Fruit fly (Drosophila melanogaster) whole organism: Measurements from ENCODE around the gene CG17118.

Experiments
- CG8478 ChIP-seq: fragments of >200 bp; optimal IDR thresholded peaks from 2 replicates; lab custom pipeline; 2018; ENCODE audit warnings: inconsistent platforms
- Dll ChIP-seq: fragments of >200 bp; optimal IDR thresholded peaks from 2 replicates; lab custom pipeline; 2017
- EcR ChIP-seq, 2 experiments: fragments of >200 bp; optimal IDR thresholded peaks; 2 replicates each; lab custom pipeline; 2017; ENCODE audit warnings: missing biosample characterization in 2 of 2, missing genetic modification characterization in 2 of 2, missing genetic modification reagents in 2 of 2
- pan ChIP-seq: fragments of >200 bp; optimal IDR thresholded peaks from 2 replicates; lab custom pipeline; 2017
- psq ChIP-seq: fragments of >200 bp; optimal IDR thresholded peaks from 2 replicates; lab custom pipeline; 2017
- usp ChIP-seq: fragments of >200 bp; optimal IDR thresholded peaks from 2 replicates; lab custom pipeline; 2017; ENCODE audit warnings: missing biosample characterization, missing genetic modification characterization, mixed read lengths

Gene CG17118

dm6 chr2L:10729955-10730354 is at the start of gene CG17118:
Gene CG17118, plus strand, starts transcription at chr2L:10730255.
- TF ChIP-seq Dll (lab: Kevin White, UChicago): no peak
- no peak for TF ChIP-seq pan

dm6 chr2L:10680584-10681080 is 49.4 kb upstream of the CG17118 start, which contains the start of gene CG17105:
Gene CG17105, plus strand, starts transcription at chr2L:10681030.
- TF ChIP-seq EcR (GFP tag; optimal IDR thresholded peaks at IDR 0.05; lab: Kevin White, UChicago): no peak

- no peak for TF ChIP-seq usp (GFP tag; lab: Kevin White, UChicago)
- no peak for TF ChIP-seq CG8478 (lab: Kevin White, UChicago)
- no peak for TF ChIP-seq EcR (GFP tag; optimal IDR thresholded peaks at IDR 0.05; lab: Kevin White, UChicago)
- no peak for TF ChIP-seq psq (lab: Kevin White, UChicago)
- no peak for TF ChIP-seq Dll (lab: Kevin White, UChicago)
- no peak for TF ChIP-seq pan
Observed at dm6 chr2L:10681602-10682001, 48.5 kb upstream of the CG17118 start, which contains the start of gene CG17107. Gene CG17107, plus strand, starts transcription at chr2L:10681902.

- TF ChIP-seq CG8478 (lab: Kevin White, UChicago): no peak
- TF ChIP-seq psq (lab: Kevin White, UChicago): no peak
- no peak for TF ChIP-seq EcR (GFP tag; optimal IDR thresholded peaks at IDR 0.05; lab: Kevin White, UChicago)
- no peak for TF ChIP-seq usp (GFP tag; lab: Kevin White, UChicago)
- TF ChIP-seq pan: no peak
- TF ChIP-seq Dll (lab: Kevin White, UChicago): no peak
Observed at dm6 chr2L:10682197-10682596, 47.9 kb upstream of the CG17118 start.

dm6 chr2L:10682912-10683311 is 47.1 kb upstream of the CG17118 start:
- no peak for TF ChIP-seq EcR (GFP tag; optimal IDR thresholded peaks at IDR 0.05; lab: Kevin White, UChicago)
- TF ChIP-seq Dll (lab: Kevin White, UChicago): no peak
- TF ChIP-seq CG8478 (lab: Kevin White, UChicago): no peak
- TF ChIP-seq pan: no peak
- no peak for TF ChIP-seq usp (GFP tag; lab: Kevin White, UChicago)
- no peak for TF ChIP-seq psq (lab: Kevin White, UChicago)

- TF ChIP-seq psq (lab: Kevin White, UChicago) (no peak), pan (no peak), EcR (GFP tag; optimal IDR thresholded peaks at IDR 0.05; lab: Kevin White, UChicago) (no peak), Dll (lab: Kevin White, UChicago) (no peak), CG8478 (lab: Kevin White, UChicago) (no peak), usp (GFP tag; lab: Kevin White, UChicago) (no peak)
Observed at dm6 chr2L:10684309-10684708, 45.7 kb upstream of the CG17118 start, which contains the start of gene CG7299. Gene CG7299, minus strand, starts transcription at chr2L:10684409.

dm6 chr2L:10685666-10686065 is 44.4 kb upstream of the CG17118 start:
- TF ChIP-seq CG8478 (lab: Kevin White, UChicago) (no peak), usp (GFP tag; lab: Kevin White, UChicago) (no peak), Dll (lab: Kevin White, UChicago) (no peak), pan (no peak), EcR (GFP tag; optimal IDR thresholded peaks at IDR 0.05; lab: Kevin White, UChicago) (no peak), psq (lab: Kevin White, UChicago) (no peak)

- TF ChIP-seq usp (GFP tag; lab: Kevin White, UChicago) (no peak), pan (no peak), EcR (GFP tag; optimal IDR thresholded peaks at IDR 0.05; lab: Kevin White, UChicago) (no peak), CG8478 (lab: Kevin White, UChicago) (no peak), psq (lab: Kevin White, UChicago) (no peak), Dll (lab: Kevin White, UChicago) (no peak)
Observed at dm6 chr2L:10687009-10687793, 42.9 kb upstream of the CG17118 start, which contains the start of gene CG7296. Gene CG7296, minus strand, starts transcription at chr2L:10687066.

- TF ChIP-seq pan (no peak), Dll (lab: Kevin White, UChicago) (no peak), usp (GFP tag; lab: Kevin White, UChicago) (no peak), psq (lab: Kevin White, UChicago) (no peak), CG8478 (lab: Kevin White, UChicago) (no peak)
Observed at dm6 chr2L:10687794-10688185, 42.3 kb upstream of the CG17118 start.

dm6 chr2L:10688764-10689163 is 41.3 kb upstream of the CG17118 start:
- TF ChIP-seq Dll (lab: Kevin White, UChicago) (no peak), psq (lab: Kevin White, UChicago) (no peak), usp (GFP tag; lab: Kevin White, UChicago) (no peak), EcR (GFP tag; optimal IDR thresholded peaks at IDR 0.05; lab: Kevin White, UChicago) (no peak), CG8478 (lab: Kevin White, UChicago) (no peak), pan (no peak)

- TF ChIP-seq psq (lab: Kevin White, UChicago): no peak
- TF ChIP-seq Dll (lab: Kevin White, UChicago): no peak
- no peak for TF ChIP-seq pan
- no peak for TF ChIP-seq EcR (GFP tag; optimal IDR thresholded peaks at IDR 0.05; lab: Kevin White, UChicago)
- TF ChIP-seq usp (GFP tag; lab: Kevin White, UChicago): no peak
Observed at dm6 chr2L:10689221-10690034, 40.6 kb upstream of the CG17118 start, which contains the start of gene CG7294. Gene CG7294, minus strand, starts transcription at chr2L:10689271.
